Fruit fly (Drosophila melanogaster): ENCODE measurements around the gene CG32817.

Gene CG32817

dm6 chrX:521683-522082, 42.8 kb downstream of the CG32817 start:
- TF ChIP-seq noc (tag; optimal IDR thresholded peaks at IDR 0.05): no peak

- TF ChIP-seq noc (tag; optimal IDR thresholded peaks at IDR 0.05): peak; percentile 76
Measured at dm6 chrX:522357-523043, 43.6 kb downstream of the CG32817 start.

dm6 chrX:523179-523851, 44.4 kb downstream of the CG32817 start, which contains the start of gene elav:
elav (minus strand) TSS chrX:523226.
- TF ChIP-seq noc (tag; optimal IDR thresholded peaks at IDR 0.05): peak; percentile 99

- no peak for TF ChIP-seq noc (tag; optimal IDR thresholded peaks at IDR 0.05)
Measured at dm6 chrX:524331-524730, 45.5 kb downstream of the CG32817 start.

dm6 chrX:525610-526009, 46.7 kb downstream of the CG32817 start:
- TF ChIP-seq noc (tag; optimal IDR thresholded peaks at IDR 0.05): no peak

dm6 chrX:526479-527071, 47.7 kb downstream of the CG32817 start:
- no peak for TF ChIP-seq noc (tag; optimal IDR thresholded peaks at IDR 0.05)
